Fruit fly (Drosophila melanogaster) whole organism, pupa: ENCODE results near the gene Cad88C.

ENCODE experiments used
- CG10348 ChIP-seq: fragments of 200-800 bp; sonication (Bioruptor generic); IDR thresholded peaks from 2 replicates; pipeline ENCODE4 v1.3.6; 2022; ENCODE audit warnings: missing biosample characterization, missing genetic modification characterization
- CG12605 ChIP-seq: fragments of 200-800 bp; sonication (Bioruptor generic); IDR thresholded peaks from 2 replicates; pipeline ENCODE4 v1.3.6; 2022; ENCODE audit warnings: missing biosample characterization, missing genetic modification characterization
- CG13204 ChIP-seq: fragments of 200-800 bp; sonication (Bioruptor generic); optimal IDR thresholded peaks from 2 replicates; lab custom pipeline; 2018; ENCODE audit warnings: missing biosample characterization, mild to moderate bottlenecking, missing genetic modification characterization, moderate library complexity
- CG14655 ChIP-seq: fragments of 200-800 bp; sonication (Bioruptor generic); optimal IDR thresholded peaks from 3 replicates; lab custom pipeline; 2017; ENCODE audit warnings: mild to moderate bottlenecking, missing biosample characterization, missing genetic modification reagents, missing genetic modification characterization
- CG15710 ChIP-seq: fragments of 200-800 bp; sonication (Bioruptor generic); optimal IDR thresholded peaks from 2 replicates; lab custom pipeline; 2018; ENCODE audit warnings: missing biosample characterization, mild to moderate bottlenecking, missing genetic modification characterization, moderate library complexity
- CG17806 ChIP-seq: fragments of 200-800 bp; sonication (Bioruptor generic); optimal IDR thresholded peaks from 2 replicates; lab custom pipeline; 2018; ENCODE audit warnings: missing biosample characterization, mild to moderate bottlenecking, missing genetic modification characterization, moderate library complexity
- CG32121 ChIP-seq: fragments of 200-800 bp; sonication (Bioruptor generic); IDR thresholded peaks from 2 replicates; pipeline ENCODE4 v1.3.6; 2022; ENCODE audit warnings: missing biosample characterization, missing genetic modification characterization
- CG34367 ChIP-seq: fragments of 200-800 bp; sonication (Bioruptor generic); optimal IDR thresholded peaks from 2 replicates; lab custom pipeline; 2018; ENCODE audit warnings: missing biosample characterization, mild to moderate bottlenecking, missing genetic modification characterization
- CG4496 ChIP-seq: fragments of 200-800 bp; sonication (Bioruptor generic); IDR thresholded peaks from 3 replicates; pipeline ENCODE4 v1.3.6; 2022; ENCODE audit warnings: missing biosample characterization, missing genetic modification characterization
- CG8159 ChIP-seq: fragments of 200-800 bp; sonication (Bioruptor generic); optimal IDR thresholded peaks from 3 replicates; lab custom pipeline; 2018; ENCODE audit warnings: missing biosample characterization, mild to moderate bottlenecking, missing genetic modification characterization, moderate library complexity
- CG8301 ChIP-seq: fragments of 200-800 bp; sonication (Bioruptor generic); optimal IDR thresholded peaks from 2 replicates; lab custom pipeline; 2018; ENCODE audit warnings: missing biosample characterization, mild to moderate bottlenecking, missing genetic modification characterization
- CG9948 ChIP-seq: fragments of 200-800 bp; sonication (Bioruptor generic); optimal IDR thresholded peaks from 2 replicates; lab custom pipeline; 2018; ENCODE audit warnings: missing biosample characterization, mild to moderate bottlenecking, missing genetic modification characterization, moderate library complexity
- D1 ChIP-seq: fragments of 200-800 bp; sonication (Bioruptor generic); optimal IDR thresholded peaks from 2 replicates; lab custom pipeline; 2018; ENCODE audit warnings: missing biosample characterization, mild to moderate bottlenecking, missing genetic modification characterization, moderate library complexity
- EcR ChIP-seq: fragments of 200-800 bp; sonication (Bioruptor generic); optimal IDR thresholded peaks from 3 replicates; lab custom pipeline; 2019; ENCODE audit warnings: missing biosample characterization, missing genetic modification characterization, mild to moderate bottlenecking, moderate library complexity, missing genetic modification reagents
- Ets98B ChIP-seq: fragments of 200-800 bp; sonication (Bioruptor generic); IDR thresholded peaks from 2 replicates; pipeline ENCODE4 v1.3.6; 2022; ENCODE audit warnings: missing biosample characterization, missing genetic modification characterization
- Pif1A ChIP-seq: fragments of 200-800 bp; sonication (Bioruptor generic); optimal IDR thresholded peaks from 3 replicates; lab custom pipeline; 2016; ENCODE audit warnings: missing biosample characterization, missing genetic modification characterization
- Pif1B ChIP-seq: fragments of 200-800 bp; sonication (Bioruptor generic); optimal IDR thresholded peaks from 3 replicates; lab custom pipeline; 2016; ENCODE audit warnings: missing biosample characterization, missing genetic modification characterization
- Snoo ChIP-seq: fragments of 200-800 bp; sonication (Bioruptor generic); optimal IDR thresholded peaks from 3 replicates; lab custom pipeline; 2017; ENCODE audit warnings: missing biosample characterization, mild to moderate bottlenecking, missing genetic modification characterization, inconsistent platforms
- fd96Ca ChIP-seq: fragments of 200-800 bp; sonication (Bioruptor generic); IDR thresholded peaks from 3 replicates; pipeline ENCODE4 v1.3.6; 2022; ENCODE audit warnings: missing biosample characterization, missing genetic modification characterization
- gl ChIP-seq: fragments of 200-800 bp; sonication (Bioruptor generic); optimal IDR thresholded peaks from 2 replicates; lab custom pipeline; 2018; ENCODE audit warnings: missing biosample characterization, mild to moderate bottlenecking, missing genetic modification characterization
- rn ChIP-seq: fragments of 200-800 bp; sonication (Bioruptor generic); IDR thresholded peaks from 2 replicates; pipeline ENCODE4 v1.3.6; 2022; ENCODE audit warnings: missing biosample characterization, missing genetic modification characterization

Cad88C gene

DNA sequence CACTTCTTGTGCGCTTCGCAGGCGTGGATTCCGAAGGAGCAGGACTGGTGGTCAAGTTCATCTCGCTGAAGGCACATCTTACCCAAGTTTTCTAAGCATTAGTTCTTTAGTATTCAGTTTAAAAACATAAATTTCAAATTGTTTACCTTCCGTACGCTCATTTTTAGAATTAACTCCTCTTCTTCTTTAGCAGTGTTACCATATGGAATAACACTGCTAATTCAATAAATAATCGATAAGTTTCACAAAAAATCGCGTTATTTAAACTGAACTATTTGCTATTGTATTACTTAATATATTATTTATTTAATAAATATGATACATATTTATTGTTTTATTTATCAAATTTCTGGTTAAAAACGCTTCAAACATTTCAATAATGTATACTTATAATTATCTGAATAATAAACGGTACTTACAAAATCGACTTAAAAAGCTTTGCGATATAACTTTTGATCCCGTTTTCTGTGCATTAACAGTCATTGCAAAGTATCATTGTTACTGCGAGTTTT is 32.8 kb downstream of the Cad88C start, which contains the start of the genes Rad17 and BigH1:
Rad17 (minus strand) TSS at position 209 of the 512 bp plus-strand sequence.
BigH1 (plus strand) TSS at position 462 of the 512 bp plus-strand sequence.
- no peak for TF ChIP-seq CG10348 (GFP tag; lab: Robert Waterston, UW)
- no peak for TF ChIP-seq fd96Ca
- TF ChIP-seq CG13204 = no peak
- TF ChIP-seq CG14655 (GFP tag; lab: Kevin White, UChicago) = no peak
- no peak for TF ChIP-seq Ets98B (GFP tag; lab: Robert Waterston, UW)
- TF ChIP-seq CG8301 (tag; lab: Kevin White, UChicago) = no peak
- TF ChIP-seq CG17806 = no peak
- no peak for TF ChIP-seq gl (tag; lab: Kevin White, UChicago)
- no peak for TF ChIP-seq Pif1A (GFP tag; lab: Kevin White, UChicago)
- TF ChIP-seq Snoo (tag; lab: Kevin White, UChicago) = no peak
- no peak for TF ChIP-seq D1 (tag; lab: Kevin White, UChicago)
- no peak for TF ChIP-seq CG32121 (GFP tag; lab: Robert Waterston, UW)
- no peak for TF ChIP-seq Pif1B
- no peak for TF ChIP-seq CG9948 (tag; lab: Kevin White, UChicago)
- TF ChIP-seq rn (GFP tag; lab: Robert Waterston, UW) = no peak
- TF ChIP-seq EcR (GFP tag; lab: Kevin White, UChicago) = no peak
- TF ChIP-seq CG15710 (tag; lab: Kevin White, UChicago) = no peak
- no peak for TF ChIP-seq CG4496

DNA sequence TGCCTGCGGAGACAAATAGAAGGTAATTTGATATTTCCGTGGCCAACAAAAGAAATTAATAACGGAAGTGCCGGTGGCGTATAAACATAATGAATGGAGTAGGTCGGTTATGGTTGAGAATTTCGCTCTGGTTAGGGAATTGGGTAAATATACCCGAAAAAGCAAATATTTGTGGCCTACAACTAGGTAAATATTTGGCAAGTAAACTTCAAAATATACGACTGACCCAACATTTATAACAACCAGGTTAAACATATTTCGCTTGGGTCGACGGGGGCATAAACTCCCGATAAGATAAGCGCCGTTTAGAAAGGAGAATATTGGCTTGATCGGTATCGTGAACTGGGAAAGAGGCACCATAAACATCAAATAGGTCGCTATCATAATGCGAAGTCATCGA is 40.6 kb downstream of the Cad88C start:
- TF ChIP-seq EcR (GFP tag; lab: Kevin White, UChicago) = no peak
- no peak for TF ChIP-seq CG14655 (GFP tag; lab: Kevin White, UChicago)
- no peak for TF ChIP-seq rn (GFP tag; lab: Robert Waterston, UW)
- no peak for TF ChIP-seq Snoo (tag; lab: Kevin White, UChicago)
- no peak for TF ChIP-seq gl (tag; lab: Kevin White, UChicago)
- no peak for TF ChIP-seq CG4496
- no peak for TF ChIP-seq CG13204
- TF ChIP-seq CG8301 (tag; lab: Kevin White, UChicago) = no peak
- TF ChIP-seq CG9948 (tag; lab: Kevin White, UChicago) = no peak
- TF ChIP-seq Ets98B (GFP tag; lab: Robert Waterston, UW) = no peak
- no peak for TF ChIP-seq Pif1B
- no peak for TF ChIP-seq CG15710 (tag; lab: Kevin White, UChicago)
- TF ChIP-seq D1 (tag; lab: Kevin White, UChicago) = no peak
- no peak for TF ChIP-seq CG17806
- no peak for TF ChIP-seq Pif1A (GFP tag; lab: Kevin White, UChicago)
- TF ChIP-seq CG12605 = no peak
- no peak for TF ChIP-seq CG34367 (tag; lab: Kevin White, UChicago)

DNA sequence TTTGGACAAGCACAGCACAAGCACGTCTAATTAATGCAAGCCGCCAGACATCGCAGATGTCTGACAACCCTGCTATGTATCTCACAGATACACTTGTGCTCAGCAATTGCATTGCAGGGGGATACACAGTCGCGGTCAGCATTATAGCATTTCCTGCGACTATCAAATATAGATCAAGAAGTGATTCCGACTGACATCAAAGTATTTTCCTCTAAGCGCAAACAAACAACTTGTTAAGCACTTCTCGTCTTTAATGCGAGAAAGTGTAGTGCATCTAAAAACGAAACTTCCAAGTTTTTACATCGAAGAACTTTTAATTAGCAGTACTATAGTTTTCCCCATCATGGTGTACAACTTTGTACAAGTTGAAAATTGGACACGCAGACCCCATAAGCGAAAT is 42.6 kb downstream of the Cad88C start:
- TF ChIP-seq Snoo (tag; lab: Kevin White, UChicago) (peak; percentile 40), CG15710 (tag; lab: Kevin White, UChicago) (peak; percentile 66), fd96Ca (peak; percentile 72), CG17806 (peak; percentile 68), CG12605 (no peak), CG8301 (tag; lab: Kevin White, UChicago) (no peak), CG8159 (peak; percentile 70), CG4496 (peak; percentile 60; the same call in 1 of the 3 replicates), CG9948 (tag; lab: Kevin White, UChicago) (peak; percentile 65), CG34367 (tag; lab: Kevin White, UChicago) (peak; percentile 53), Pif1B (peak; percentile 60)

dm6 chr3R:14674762-14675161 is 44.5 kb downstream of the Cad88C start:
- peak; percentile 32 for TF ChIP-seq CG34367 (tag; lab: Kevin White, UChicago)
- TF ChIP-seq Snoo (tag; lab: Kevin White, UChicago) = peak; percentile 65
- TF ChIP-seq Pif1A (GFP tag; lab: Kevin White, UChicago) = peak; percentile 45
- TF ChIP-seq EcR (GFP tag; lab: Kevin White, UChicago) = no peak
- TF ChIP-seq D1 (tag; lab: Kevin White, UChicago) = no peak
- TF ChIP-seq CG8159 = peak; percentile 70
- TF ChIP-seq Pif1B = peak; percentile 35
- TF ChIP-seq CG15710 (tag; lab: Kevin White, UChicago) = peak; percentile 65
- peak; percentile 83 for TF ChIP-seq CG32121 (GFP tag; lab: Robert Waterston, UW)
- TF ChIP-seq fd96Ca = 0 out of 3 replicates have a peak, but pooled peaks have one; percentile 34
- TF ChIP-seq gl (tag; lab: Kevin White, UChicago) = peak; percentile 4
- peak; percentile 64 for TF ChIP-seq CG9948 (tag; lab: Kevin White, UChicago)
- peak; percentile 58 for TF ChIP-seq CG14655 (GFP tag; lab: Kevin White, UChicago)
- TF ChIP-seq rn (GFP tag; lab: Robert Waterston, UW) = peak; percentile 34; the same call in 1 of the 2 replicates
- peak; percentile 71 for TF ChIP-seq CG17806
- TF ChIP-seq CG10348 (GFP tag; lab: Robert Waterston, UW) = no peak
- peak; percentile 42 for TF ChIP-seq CG8301 (tag; lab: Kevin White, UChicago)
- peak; percentile 48 for TF ChIP-seq Ets98B (GFP tag; lab: Robert Waterston, UW)
- TF ChIP-seq CG13204 = no peak
- TF ChIP-seq CG12605 = peak; percentile 57; the same call in 1 of the 2 replicates
- TF ChIP-seq CG4496 = peak; percentile 72

- TF ChIP-seq CG14655 (GFP tag; lab: Kevin White, UChicago) (peak; percentile 8), EcR (GFP tag; lab: Kevin White, UChicago) (no peak)
- TF ChIP-seq, all 21 proteins: peak for 1
Observed at dm6 chr3R:14677065-14677464, 46.8 kb downstream of the Cad88C start.

DNA sequence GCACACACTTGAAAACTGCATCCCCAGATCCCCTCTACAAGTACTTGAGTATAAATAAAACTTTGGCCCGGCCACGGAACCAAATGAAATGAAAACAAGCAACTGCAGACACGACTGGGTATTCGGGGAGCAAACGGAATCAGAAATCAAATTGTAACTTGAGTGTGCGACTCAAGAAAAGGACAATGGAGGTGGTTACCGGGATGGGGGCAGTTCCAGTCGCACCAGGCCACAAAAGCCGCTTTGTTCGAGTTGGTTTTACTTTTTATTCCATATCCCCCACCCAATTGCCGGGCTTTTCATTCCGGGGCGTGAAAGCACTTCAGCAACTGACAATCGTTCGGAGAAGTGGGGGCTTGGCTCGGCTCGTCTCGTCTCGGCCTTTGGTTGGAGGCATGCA is 47.5 kb downstream of the Cad88C start:
- no peak for TF ChIP-seq CG10348 (GFP tag; lab: Robert Waterston, UW)
- TF ChIP-seq EcR (GFP tag; lab: Kevin White, UChicago) = peak; percentile 57
- no peak for TF ChIP-seq CG4496
- TF ChIP-seq D1 (tag; lab: Kevin White, UChicago) = no peak
- TF ChIP-seq Pif1A (GFP tag; lab: Kevin White, UChicago) = no peak
- no peak for TF ChIP-seq Snoo (tag; lab: Kevin White, UChicago)
- TF ChIP-seq CG9948 (tag; lab: Kevin White, UChicago) = no peak
- TF ChIP-seq CG14655 (GFP tag; lab: Kevin White, UChicago) = no peak
- TF ChIP-seq Pif1B = no peak
- TF ChIP-seq CG17806 = no peak
- peak; percentile 15 for TF ChIP-seq CG8159
- TF ChIP-seq fd96Ca = 0 out of 3 replicates have a peak, but pooled peaks have one; percentile 30
- TF ChIP-seq Ets98B (GFP tag; lab: Robert Waterston, UW) = no peak
- TF ChIP-seq gl (tag; lab: Kevin White, UChicago) = no peak
